Worm (Caenorhabditis elegans): ENCODE results near the gene ttr-21.

ttr-21 gene

DNA sequence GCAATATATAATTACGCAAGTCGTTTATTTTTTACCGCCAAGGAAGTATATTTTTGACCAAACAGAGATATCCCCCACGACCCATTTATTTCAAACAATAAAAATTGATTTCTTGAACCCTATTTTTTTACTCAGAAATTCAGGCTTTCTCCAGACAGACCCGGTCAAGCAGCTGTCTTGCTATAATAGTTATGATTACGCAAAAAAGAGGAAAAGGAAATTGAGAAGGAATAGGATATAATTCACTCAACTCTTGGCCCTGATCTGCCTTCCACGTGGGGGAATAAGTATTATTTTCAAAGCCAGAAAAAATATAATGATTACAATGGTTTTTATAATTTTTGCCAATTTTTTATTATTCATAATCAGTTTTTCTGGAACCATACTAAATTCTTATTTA is 2.9 kb upstream of the ttr-21 start, which contains the start of gene srx-136:
Gene srx-136, plus strand, starts transcription at position 301 of the 400 bp plus-strand sequence.
- no peak for TF ChIP-seq lsy-2 (tag; optimal IDR thresholded peaks at IDR 0.05)
- TF ChIP-seq sma-9 (GFP tag; optimal IDR thresholded peaks at IDR 0.05): no peak
- TF ChIP-seq sma-9 (tag; optimal IDR thresholded peaks at IDR 0.05): no peak
- no peak for TF ChIP-seq dmd-4 (tag; optimal IDR thresholded peaks at IDR 0.05)
- TF ChIP-seq nhr-23 (tag; optimal IDR thresholded peaks at IDR 0.05): no peak
- TF ChIP-seq lin-11 (tag; optimal IDR thresholded peaks at IDR 0.05): no peak
- TF ChIP-seq F13H6.1 (tag; optimal IDR thresholded peaks at IDR 0.05): no peak
- no peak for TF ChIP-seq lin-39 (tag; optimal IDR thresholded peaks at IDR 0.05)
- TF ChIP-seq snpc-4 (tag; optimal IDR thresholded peaks at IDR 0.05): no peak
- no peak for TF ChIP-seq ceh-16 (tag; optimal IDR thresholded peaks at IDR 0.05)
- TF ChIP-seq unc-55 (GFP tag; optimal IDR thresholded peaks at IDR 0.05): no peak
- no peak for TF ChIP-seq sma-3 (GFP tag; optimal IDR thresholded peaks at IDR 0.05)
- TF ChIP-seq ztf-1 (GFP tag; conservative IDR thresholded peaks at IDR 0.05): no peak
- TF ChIP-seq aly-2 (tag; optimal IDR thresholded peaks at IDR 0.05): no peak
- TF ChIP-seq skn-1 (tag; optimal IDR thresholded peaks at IDR 0.05): no peak
- TF ChIP-seq nhr-12 (tag; optimal IDR thresholded peaks at IDR 0.05): no peak
- TF ChIP-seq peb-1 (tag; optimal IDR thresholded peaks at IDR 0.05): no peak
- no peak for TF ChIP-seq fos-1 (tag; optimal IDR thresholded peaks at IDR 0.05)
- TF ChIP-seq blmp-1 (tag; optimal IDR thresholded peaks at IDR 0.05; ENCODE audit: insufficient read depth): no peak
- no peak for TF ChIP-seq nhr-21 (tag; optimal IDR thresholded peaks at IDR 0.05)
- no peak for TF ChIP-seq unc-39 (tag; optimal IDR thresholded peaks at IDR 0.05)

- TF ChIP-seq ZK546.5 (tag; optimal IDR thresholded peaks at IDR 0.05): no peak
- no peak for TF ChIP-seq nhr-77 (tag; optimal IDR thresholded peaks at IDR 0.05)
- TF ChIP-seq ceh-82 (tag; optimal IDR thresholded peaks at IDR 0.05): no peak
- no peak for TF ChIP-seq mab-5 (tag; optimal IDR thresholded peaks at IDR 0.05)
- no peak for TF ChIP-seq unc-39 (tag; optimal IDR thresholded peaks at IDR 0.05)
- no peak for TF ChIP-seq skn-1 (tag; optimal IDR thresholded peaks at IDR 0.05)
- TF ChIP-seq sem-4 (tag; optimal IDR thresholded peaks at IDR 0.05): no peak
- no peak for TF ChIP-seq nhr-25 (tag; optimal IDR thresholded peaks at IDR 0.05)
- TF ChIP-seq nhr-10 (tag; optimal IDR thresholded peaks at IDR 0.05): no peak
- TF ChIP-seq nhr-237 (tag; optimal IDR thresholded peaks at IDR 0.05): no peak
- TF ChIP-seq lsy-2 (tag; optimal IDR thresholded peaks at IDR 0.05): no peak
- no peak for TF ChIP-seq alr-1 (tag; optimal IDR thresholded peaks at IDR 0.05)
- TF ChIP-seq unc-62 (GFP tag; optimal IDR thresholded peaks at IDR 0.05): no peak
- TF ChIP-seq blmp-1 (tag; optimal IDR thresholded peaks at IDR 0.05; ENCODE audit: insufficient read depth): no peak
- TF ChIP-seq ztf-1 (GFP tag; conservative IDR thresholded peaks at IDR 0.05): no peak
- no peak for TF ChIP-seq fos-1 (tag; optimal IDR thresholded peaks at IDR 0.05)
- no peak for TF ChIP-seq lin-11 (tag; optimal IDR thresholded peaks at IDR 0.05)
These were observed 2.2 kb upstream of the ttr-21 start, which contains the start of gene srx-134 for ce11 chrV:13856376-13856775. TSS of gene srx-134 (minus strand) at chrV:13856476.

DNA sequence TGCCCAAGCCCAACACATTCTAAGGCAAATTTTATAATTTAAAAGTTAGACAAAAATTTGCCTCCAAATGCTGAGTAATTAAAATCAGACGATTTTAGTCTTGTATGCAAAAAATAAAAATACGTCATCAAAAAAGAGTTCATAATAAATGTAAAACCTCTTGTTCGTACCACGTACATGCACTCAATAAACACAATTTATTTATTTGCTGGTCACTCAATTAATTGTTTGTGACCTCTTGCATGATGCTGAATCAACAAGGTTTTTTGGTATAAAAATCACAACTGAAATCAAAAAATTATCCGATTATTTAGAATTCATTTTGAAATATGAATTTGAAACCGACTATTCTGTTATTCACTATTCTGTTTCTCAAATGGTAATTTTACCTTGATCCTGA is 4.0 kb downstream of the ttr-21 start, which contains the start of gene hpx-2:
Gene hpx-2, plus strand, starts transcription at position 301 of the 400 bp plus-strand sequence.
- TF ChIP-seq mab-5 (tag; optimal IDR thresholded peaks at IDR 0.05) (no peak), gmeb-1 (tag; optimal IDR thresholded peaks at IDR 0.05) (no peak), Y55F3AM.14 (GFP tag; optimal IDR thresholded peaks at IDR 0.05) (no peak), ama-1 (optimal IDR thresholded peaks at IDR 0.05) (no peak), egl-27 (tag; optimal IDR thresholded peaks at IDR 0.05) (no peak), nhr-237 (tag; optimal IDR thresholded peaks at IDR 0.05) (no peak), dmd-4 (tag; optimal IDR thresholded peaks at IDR 0.05) (no peak), lin-13 (GFP tag; optimal IDR thresholded peaks at IDR 0.05) (no peak), ceh-16 (tag; optimal IDR thresholded peaks at IDR 0.05) (no peak), unc-39 (tag; optimal IDR thresholded peaks at IDR 0.05) (no peak), mbf-1 (tag; optimal IDR thresholded peaks at IDR 0.05) (no peak), nhr-25 (tag; optimal IDR thresholded peaks at IDR 0.05) (no peak), elt-3 (tag; optimal IDR thresholded peaks at IDR 0.05) (no peak), mdl-1 (tag; optimal IDR thresholded peaks at IDR 0.05) (no peak), lin-11 (tag; optimal IDR thresholded peaks at IDR 0.05) (no peak), ztf-1 (GFP tag; conservative IDR thresholded peaks at IDR 0.05) (no peak), nhr-10 (tag; optimal IDR thresholded peaks at IDR 0.05) (no peak), fos-1 (tag; optimal IDR thresholded peaks at IDR 0.05) (no peak)

All from whole organism, L2 larva.